Worm (Caenorhabditis elegans) whole organism, L3 larva: ENCODE results near the gene zipt-7.2.

Source experiments
- ceh-82 ChIP-seq: fragments of 150-350 bp; optimal IDR thresholded peaks from 2 replicates; lab custom pipeline; 2014; ENCODE audit warnings: missing biosample characterization, missing genetic modification characterization
- elt-3 ChIP-seq, 3 experiments: fragments of 150-350 bp in 1 of 3; sonication (generic microtip) in 2 of 3; optimal IDR thresholded peaks; 2 replicates in 2 of 3; 4 replicates in 1 of 3; lab custom pipeline; 2014 to 2017; ENCODE audit warnings: missing biosample characterization in 3 of 3, missing genetic modification characterization in 3 of 3
- nhr-11 ChIP-seq: fragments of 150-350 bp; optimal IDR thresholded peaks from 2 replicates; lab custom pipeline; 2014; ENCODE audit warnings: missing biosample characterization, missing genetic modification characterization
- skn-1 ChIP-seq: fragments of 150-350 bp; optimal IDR thresholded peaks from 2 replicates; lab custom pipeline; 2014; ENCODE audit warnings: missing biosample characterization, missing genetic modification characterization
- unc-39 ChIP-seq: sonication (generic microtip); optimal IDR thresholded peaks from 4 replicates; lab custom pipeline; 2017; ENCODE audit warnings: missing biosample characterization, missing genetic modification characterization
- ztf-11 ChIP-seq: fragments of 150-350 bp; optimal IDR thresholded peaks from 2 replicates; lab custom pipeline; 2014; ENCODE audit warnings: missing biosample characterization, missing genetic modification characterization

DNA sequence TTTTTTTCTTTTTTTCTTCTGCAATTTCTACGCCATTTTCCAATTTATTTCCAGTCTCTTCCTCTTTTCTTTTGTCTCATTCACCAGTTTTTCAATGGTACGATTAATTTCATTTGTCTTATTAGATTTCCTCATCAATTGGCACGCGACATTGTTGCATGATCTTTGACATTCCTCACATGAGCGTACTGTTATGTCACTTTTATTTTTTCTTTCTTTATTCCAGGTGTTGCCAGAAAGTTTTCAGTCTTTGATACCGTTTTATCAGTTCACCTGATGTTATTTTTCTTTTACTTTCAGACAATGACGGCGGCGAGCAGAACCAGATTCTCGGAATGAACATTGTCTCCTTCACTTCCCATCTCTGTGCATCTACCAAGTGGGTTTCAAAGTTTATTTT lies 29.7 kb upstream of the zipt-7.2 start, which contains the start of the genes olrn-1 and C02C6.14:
- no peak for TF ChIP-seq skn-1 (tag; lab: Kevin White, UChicago)
- no peak for TF ChIP-seq unc-39 (tag; lab: Kevin White, UChicago)
- TF ChIP-seq ztf-11 (tag; lab: Kevin White, UChicago), result no peak
- no peak for TF ChIP-seq elt-3 (tag; optimal IDR thresholded peaks at IDR 0.05; lab: Kevin White, UChicago)
- no peak for TF ChIP-seq ceh-82 (tag; lab: Kevin White, UChicago)
- TF ChIP-seq nhr-11, result no peak
